Worm (Caenorhabditis elegans): Measurements from ENCODE around the gene F49H12.3.
"Not testable (repeated sequence)": the region's sequence is repeated elsewhere in the genome, so short reads cannot be mapped to it uniquely, and the experiment has no call there.

DNA sequence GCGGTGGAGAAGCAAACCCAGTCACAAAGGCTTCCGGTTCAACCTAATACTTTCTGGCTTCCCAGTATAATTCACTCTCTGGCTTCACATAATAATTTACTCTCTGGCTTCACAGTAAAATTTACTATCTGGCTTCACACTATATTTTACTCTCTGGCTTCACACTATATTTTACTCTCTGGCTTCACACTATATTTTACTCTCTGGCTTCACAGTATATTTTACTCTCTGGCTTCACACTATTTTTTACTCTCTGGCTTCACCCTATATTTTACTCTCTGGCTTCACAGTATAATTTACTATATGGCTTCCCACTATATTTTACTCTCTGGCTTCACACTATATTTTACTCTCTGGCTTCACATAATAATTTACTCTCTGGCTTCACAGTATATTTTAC, 27.3 kb upstream of the F49H12.3 start:
- 0 out of 2 replicates have a peak, but pooled peaks have one; percentile 25 for TF ChIP-seq ztf-23 (GFP tag; IDR thresholded peaks at IDR 0.05)
- not testable (repeated sequence) for TF ChIP-seq cog-1 (tag; optimal IDR thresholded peaks at IDR 0.05); flt-1 (GFP tag; IDR thresholded peaks at IDR 0.05); ztf-29 (GFP tag; IDR thresholded peaks at IDR 0.05); T22C8.4 (GFP tag; IDR thresholded peaks at IDR 0.05)
